Fruit fly (Drosophila melanogaster) whole organism, pupa: ENCODE measurements around the gene CG14312.

Experiments
- CG10348 ChIP-seq: fragments of 200-800 bp; sonication (Bioruptor generic); IDR thresholded peaks from 2 replicates; pipeline ENCODE4 v1.3.6; 2022; ENCODE audit warnings: missing biosample characterization, missing genetic modification characterization
- CG12605 ChIP-seq: fragments of 200-800 bp; sonication (Bioruptor generic); IDR thresholded peaks from 2 replicates; pipeline ENCODE4 v1.3.6; 2022; ENCODE audit warnings: missing biosample characterization, missing genetic modification characterization
- CG13204 ChIP-seq: fragments of 200-800 bp; sonication (Bioruptor generic); optimal IDR thresholded peaks from 2 replicates; lab custom pipeline; 2018; ENCODE audit warnings: missing biosample characterization, mild to moderate bottlenecking, missing genetic modification characterization, moderate library complexity
- CG14655 ChIP-seq: fragments of 200-800 bp; sonication (Bioruptor generic); optimal IDR thresholded peaks from 3 replicates; lab custom pipeline; 2017; ENCODE audit warnings: mild to moderate bottlenecking, missing biosample characterization, missing genetic modification reagents, missing genetic modification characterization
- CG15710 ChIP-seq: fragments of 200-800 bp; sonication (Bioruptor generic); optimal IDR thresholded peaks from 2 replicates; lab custom pipeline; 2018; ENCODE audit warnings: missing biosample characterization, mild to moderate bottlenecking, missing genetic modification characterization, moderate library complexity
- CG17806 ChIP-seq: fragments of 200-800 bp; sonication (Bioruptor generic); optimal IDR thresholded peaks from 2 replicates; lab custom pipeline; 2018; ENCODE audit warnings: missing biosample characterization, mild to moderate bottlenecking, missing genetic modification characterization, moderate library complexity
- CG32121 ChIP-seq: fragments of 200-800 bp; sonication (Bioruptor generic); IDR thresholded peaks from 2 replicates; pipeline ENCODE4 v1.3.6; 2022; ENCODE audit warnings: missing biosample characterization, missing genetic modification characterization
- CG34367 ChIP-seq: fragments of 200-800 bp; sonication (Bioruptor generic); optimal IDR thresholded peaks from 2 replicates; lab custom pipeline; 2018; ENCODE audit warnings: missing biosample characterization, mild to moderate bottlenecking, missing genetic modification characterization
- CG4496 ChIP-seq: fragments of 200-800 bp; sonication (Bioruptor generic); IDR thresholded peaks from 3 replicates; pipeline ENCODE4 v1.3.6; 2022; ENCODE audit warnings: missing biosample characterization, missing genetic modification characterization
- CG8159 ChIP-seq: fragments of 200-800 bp; sonication (Bioruptor generic); optimal IDR thresholded peaks from 3 replicates; lab custom pipeline; 2018; ENCODE audit warnings: missing biosample characterization, mild to moderate bottlenecking, missing genetic modification characterization, moderate library complexity
- CG8301 ChIP-seq: fragments of 200-800 bp; sonication (Bioruptor generic); optimal IDR thresholded peaks from 2 replicates; lab custom pipeline; 2018; ENCODE audit warnings: missing biosample characterization, mild to moderate bottlenecking, missing genetic modification characterization
- CG9948 ChIP-seq: fragments of 200-800 bp; sonication (Bioruptor generic); optimal IDR thresholded peaks from 2 replicates; lab custom pipeline; 2018; ENCODE audit warnings: missing biosample characterization, mild to moderate bottlenecking, missing genetic modification characterization, moderate library complexity
- D1 ChIP-seq: fragments of 200-800 bp; sonication (Bioruptor generic); optimal IDR thresholded peaks from 2 replicates; lab custom pipeline; 2018; ENCODE audit warnings: missing biosample characterization, mild to moderate bottlenecking, missing genetic modification characterization, moderate library complexity
- EcR ChIP-seq: fragments of 200-800 bp; sonication (Bioruptor generic); optimal IDR thresholded peaks from 3 replicates; lab custom pipeline; 2019; ENCODE audit warnings: missing biosample characterization, missing genetic modification characterization, mild to moderate bottlenecking, moderate library complexity, missing genetic modification reagents
- Ets98B ChIP-seq: fragments of 200-800 bp; sonication (Bioruptor generic); IDR thresholded peaks from 2 replicates; pipeline ENCODE4 v1.3.6; 2022; ENCODE audit warnings: missing biosample characterization, missing genetic modification characterization
- Pif1A ChIP-seq: fragments of 200-800 bp; sonication (Bioruptor generic); optimal IDR thresholded peaks from 3 replicates; lab custom pipeline; 2016; ENCODE audit warnings: missing biosample characterization, missing genetic modification characterization
- Pif1B ChIP-seq: fragments of 200-800 bp; sonication (Bioruptor generic); optimal IDR thresholded peaks from 3 replicates; lab custom pipeline; 2016; ENCODE audit warnings: missing biosample characterization, missing genetic modification characterization
- Snoo ChIP-seq: fragments of 200-800 bp; sonication (Bioruptor generic); optimal IDR thresholded peaks from 3 replicates; lab custom pipeline; 2017; ENCODE audit warnings: missing biosample characterization, mild to moderate bottlenecking, missing genetic modification characterization, inconsistent platforms
- fd96Ca ChIP-seq: fragments of 200-800 bp; sonication (Bioruptor generic); IDR thresholded peaks from 3 replicates; pipeline ENCODE4 v1.3.6; 2022; ENCODE audit warnings: missing biosample characterization, missing genetic modification characterization
- gl ChIP-seq: fragments of 200-800 bp; sonication (Bioruptor generic); optimal IDR thresholded peaks from 2 replicates; lab custom pipeline; 2018; ENCODE audit warnings: missing biosample characterization, mild to moderate bottlenecking, missing genetic modification characterization
- rn ChIP-seq: fragments of 200-800 bp; sonication (Bioruptor generic); IDR thresholded peaks from 2 replicates; pipeline ENCODE4 v1.3.6; 2022; ENCODE audit warnings: missing biosample characterization, missing genetic modification characterization

Gene CG14312

DNA sequence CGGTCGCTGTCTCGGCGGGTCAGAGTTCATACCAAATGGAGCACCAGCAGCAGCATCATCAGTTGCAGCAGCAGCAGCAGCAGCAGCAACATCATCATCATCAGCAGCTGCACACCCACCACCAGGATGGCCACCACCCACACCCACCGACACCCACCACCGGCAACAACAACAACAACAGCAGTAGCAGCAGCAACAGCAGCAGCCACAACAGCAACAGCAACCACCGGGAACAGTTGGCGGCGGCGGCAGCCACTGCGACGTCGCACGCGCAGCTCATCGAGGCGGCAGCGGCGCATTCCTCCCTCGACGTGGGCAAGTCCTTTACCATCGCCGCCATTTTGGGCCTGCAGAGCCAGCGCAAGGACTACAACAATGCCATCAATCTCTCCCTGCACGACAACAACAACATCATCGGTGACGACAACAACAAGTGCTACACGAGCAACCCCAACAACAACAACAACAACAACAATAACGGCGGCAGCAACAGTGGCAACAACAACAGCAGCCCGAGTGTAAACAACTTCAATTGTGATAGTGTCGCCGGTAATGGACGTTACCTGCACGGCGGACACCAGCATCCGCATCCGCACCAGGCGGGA lies 13.5 kb downstream of the CG14312 start:
- no peak for TF ChIP-seq CG10348 (GFP tag; lab: Robert Waterston, UW)
- no peak for TF ChIP-seq rn (GFP tag; lab: Robert Waterston, UW)
- TF ChIP-seq CG8301 = no peak
- TF ChIP-seq CG8159 (tag; lab: Kevin White, UChicago) = no peak
- no peak for TF ChIP-seq CG15710 (tag; lab: Kevin White, UChicago)
- no peak for TF ChIP-seq Ets98B (GFP tag; lab: Robert Waterston, UW)
- no peak for TF ChIP-seq CG13204 (GFP tag; lab: Kevin White, UChicago)
- TF ChIP-seq Snoo (tag; lab: Kevin White, UChicago) = no peak
- TF ChIP-seq CG32121 (GFP tag; lab: Robert Waterston, UW) = no peak
- TF ChIP-seq CG17806 (tag; lab: Kevin White, UChicago) = no peak
- no peak for TF ChIP-seq gl (tag; lab: Kevin White, UChicago)
- no peak for TF ChIP-seq Pif1B (GFP tag; lab: Kevin White, UChicago)
- no peak for TF ChIP-seq CG14655 (GFP tag; lab: Kevin White, UChicago)
- no peak for TF ChIP-seq CG34367 (tag; lab: Kevin White, UChicago)

DNA sequence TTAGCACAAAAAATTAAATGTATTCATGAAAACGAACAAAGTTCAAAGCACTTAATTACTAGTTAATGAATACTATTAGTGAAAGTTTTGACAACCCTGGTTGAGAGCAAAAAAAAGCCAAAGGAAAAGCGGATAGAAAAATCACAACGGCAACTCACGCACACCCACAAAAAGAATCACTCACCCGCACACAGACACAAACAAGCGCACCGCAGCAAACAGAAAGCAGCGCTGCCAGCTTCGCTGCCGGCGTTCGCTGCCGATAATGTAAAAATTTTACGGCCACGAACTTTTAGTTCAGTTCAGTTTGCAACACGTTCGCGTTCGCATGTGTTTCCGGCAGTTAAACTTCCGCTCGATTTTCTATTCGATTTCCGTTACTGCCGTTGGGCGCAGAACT lies 15.8 kb downstream of the CG14312 start, which contains the start of gene CG18599:
Gene CG18599 (plus strand): TSS at position 301 of the 400 bp plus-strand sequence.
- TF ChIP-seq CG4496 (GFP tag; lab: Robert Waterston, UW) = no peak
- no peak for TF ChIP-seq gl (tag; lab: Kevin White, UChicago)
- no peak for TF ChIP-seq CG13204 (GFP tag; lab: Kevin White, UChicago)
- TF ChIP-seq CG10348 (GFP tag; lab: Robert Waterston, UW) = no peak
- no peak for TF ChIP-seq EcR (GFP tag; lab: Kevin White, UChicago)
- no peak for TF ChIP-seq Ets98B (GFP tag; lab: Robert Waterston, UW)
- no peak for TF ChIP-seq CG9948 (tag; lab: Kevin White, UChicago)
- TF ChIP-seq rn (GFP tag; lab: Robert Waterston, UW) = no peak
- TF ChIP-seq CG14655 (GFP tag; lab: Kevin White, UChicago) = no peak
- no peak for TF ChIP-seq CG15710 (tag; lab: Kevin White, UChicago)
- TF ChIP-seq Pif1B (GFP tag; lab: Kevin White, UChicago) = no peak
- no peak for TF ChIP-seq Pif1A
- no peak for TF ChIP-seq CG8159 (tag; lab: Kevin White, UChicago)

DNA sequence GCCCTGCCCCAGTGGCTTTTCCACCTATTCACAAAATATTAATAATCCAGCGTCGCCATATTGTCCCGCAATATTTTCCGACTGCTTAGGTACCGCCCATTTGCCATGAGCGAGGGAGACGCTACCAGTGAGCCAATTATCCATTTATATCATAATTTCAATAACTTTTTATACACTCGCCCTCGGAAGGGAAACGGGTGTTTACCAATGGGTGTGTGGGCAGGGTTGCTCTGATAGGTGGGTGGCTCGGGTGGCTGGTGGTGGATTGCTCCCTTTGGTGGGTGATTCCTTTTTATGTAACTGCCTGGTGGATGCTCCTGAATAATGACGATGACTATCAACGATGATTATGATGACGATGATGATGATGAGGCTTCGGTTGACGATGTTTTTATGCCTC lies 16.7 kb downstream of the CG14312 start:
- TF ChIP-seq CG15710 (tag; lab: Kevin White, UChicago) = no peak
- no peak for TF ChIP-seq CG8159 (tag; lab: Kevin White, UChicago)
- TF ChIP-seq fd96Ca = no peak
- no peak for TF ChIP-seq CG8301
- TF ChIP-seq CG4496 (GFP tag; lab: Robert Waterston, UW) = no peak
- no peak for TF ChIP-seq CG17806 (tag; lab: Kevin White, UChicago)
- no peak for TF ChIP-seq EcR (GFP tag; lab: Kevin White, UChicago)
- no peak for TF ChIP-seq Pif1B (GFP tag; lab: Kevin White, UChicago)
- TF ChIP-seq CG14655 (GFP tag; lab: Kevin White, UChicago) = no peak
- no peak for TF ChIP-seq CG32121 (GFP tag; lab: Robert Waterston, UW)
- TF ChIP-seq D1 (tag; lab: Kevin White, UChicago) = no peak
- no peak for TF ChIP-seq CG34367 (tag; lab: Kevin White, UChicago)
- TF ChIP-seq rn (GFP tag; lab: Robert Waterston, UW) = no peak
- no peak for TF ChIP-seq CG10348 (GFP tag; lab: Robert Waterston, UW)
- TF ChIP-seq Ets98B (GFP tag; lab: Robert Waterston, UW) = no peak
- TF ChIP-seq CG9948 (tag; lab: Kevin White, UChicago) = no peak

DNA sequence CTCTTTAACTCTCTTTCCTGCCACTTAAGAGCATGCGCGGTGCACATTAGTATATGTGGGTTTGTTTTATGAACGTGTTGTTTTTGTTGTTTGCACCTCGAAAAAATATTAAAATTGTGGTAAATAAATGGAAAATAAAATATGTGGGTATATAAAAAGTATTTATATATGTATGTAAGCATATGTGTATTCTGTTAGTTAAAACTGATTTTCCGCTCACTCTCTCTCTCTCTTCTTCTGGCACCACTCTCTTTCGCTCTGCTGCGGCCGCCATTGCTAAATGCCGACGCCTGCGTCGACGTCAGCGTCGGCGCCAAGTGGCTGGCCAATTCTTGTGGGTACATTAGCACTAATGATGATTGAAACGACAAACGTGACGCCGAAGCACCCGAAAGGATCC lies 18.1 kb downstream of the CG14312 start:
- TF ChIP-seq CG8159 (tag; lab: Kevin White, UChicago) (no peak), CG8301 (no peak), CG13204 (GFP tag; lab: Kevin White, UChicago) (no peak), rn (GFP tag; lab: Robert Waterston, UW) (no peak), EcR (GFP tag; lab: Kevin White, UChicago) (no peak), CG12605 (GFP tag; lab: Robert Waterston, UW) (no peak), CG10348 (GFP tag; lab: Robert Waterston, UW) (no peak), Pif1A (no peak)

DNA sequence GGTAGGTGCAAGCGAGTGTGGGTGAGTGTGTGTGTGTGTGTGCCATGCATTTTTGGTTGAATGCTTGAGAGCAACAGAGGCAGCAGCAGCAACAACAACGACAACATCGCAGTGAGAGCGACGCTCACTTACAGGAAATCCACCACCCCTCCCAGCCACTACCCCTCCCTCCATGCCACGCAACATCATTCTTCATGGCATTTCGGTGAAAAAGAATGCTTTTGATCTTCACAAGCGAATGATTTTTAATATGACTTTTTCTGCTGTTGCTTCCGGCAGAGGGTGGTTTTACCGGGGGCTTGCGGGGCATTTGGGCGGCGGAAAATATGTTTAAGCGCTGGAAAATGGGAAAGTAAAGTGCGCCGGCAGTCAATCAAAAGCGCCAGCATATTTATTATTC lies 21.7 kb downstream of the CG14312 start:
- no peak for TF ChIP-seq CG17806 (tag; lab: Kevin White, UChicago)
- no peak for TF ChIP-seq CG8301
- TF ChIP-seq fd96Ca = no peak
- no peak for TF ChIP-seq EcR (GFP tag; lab: Kevin White, UChicago)
- no peak for TF ChIP-seq CG9948 (tag; lab: Kevin White, UChicago)
- TF ChIP-seq Ets98B (GFP tag; lab: Robert Waterston, UW) = no peak
- no peak for TF ChIP-seq CG32121 (GFP tag; lab: Robert Waterston, UW)
- TF ChIP-seq CG13204 (GFP tag; lab: Kevin White, UChicago) = no peak
- no peak for TF ChIP-seq gl (tag; lab: Kevin White, UChicago)
- no peak for TF ChIP-seq CG12605 (GFP tag; lab: Robert Waterston, UW)
- TF ChIP-seq CG14655 (GFP tag; lab: Kevin White, UChicago) = no peak
- TF ChIP-seq CG4496 (GFP tag; lab: Robert Waterston, UW) = no peak
- TF ChIP-seq Pif1B (GFP tag; lab: Kevin White, UChicago) = no peak
- TF ChIP-seq Snoo (tag; lab: Kevin White, UChicago) = no peak
- no peak for TF ChIP-seq CG15710 (tag; lab: Kevin White, UChicago)
- TF ChIP-seq CG34367 (tag; lab: Kevin White, UChicago) = no peak
- TF ChIP-seq CG8159 (tag; lab: Kevin White, UChicago) = no peak
